Worm (Caenorhabditis elegans) whole organism, L1 larva: Measurements from ENCODE around the gene idpc-2.

ENCODE experiments used
- C04F5.9 ChIP-seq: sonication (generic microtip); optimal IDR thresholded peaks from 2 replicates; lab custom pipeline; 2016; ENCODE audit warnings: missing genetic modification characterization, missing compliant biosample characterization
- C16A3.4 ChIP-seq: fragments of 150-350 bp; optimal IDR thresholded peaks from 2 replicates; lab custom pipeline; 2014; ENCODE audit warnings: missing biosample characterization, missing genetic modification characterization
- C34B4.2 ChIP-seq: sonication (generic microtip); optimal IDR thresholded peaks from 2 replicates; lab custom pipeline; 2017; ENCODE audit warnings: mild to moderate bottlenecking, missing genetic modification characterization, missing compliant biosample characterization
- F16B12.6 ChIP-seq: fragments of 150-350 bp; optimal IDR thresholded peaks from 2 replicates; lab custom pipeline; 2014; ENCODE audit warnings: missing biosample characterization, missing genetic modification characterization
- Y116A8C.19 ChIP-seq: sonication (generic microtip); optimal IDR thresholded peaks from 2 replicates; lab custom pipeline; 2016; ENCODE audit warnings: missing compliant biosample characterization, missing genetic modification characterization, borderline replicate concordance
- alr-1 ChIP-seq: fragments of 200-800 bp; sonication (Bioruptor generic); optimal IDR thresholded peaks from 2 replicates; lab custom pipeline; 2018; ENCODE audit warnings: borderline replicate concordance, mild to moderate bottlenecking, missing genetic modification characterization, missing compliant biosample characterization
- aly-2 ChIP-seq: fragments of 150-350 bp; optimal IDR thresholded peaks from 2 replicates; lab custom pipeline; 2014; ENCODE audit warnings: missing biosample characterization, missing genetic modification characterization
- blmp-1 ChIP-seq: fragments of 150-350 bp; optimal IDR thresholded peaks from 2 replicates; lab custom pipeline; 2014; ENCODE audit warnings: missing biosample characterization, missing genetic modification characterization
- ceh-88 ChIP-seq: fragments of 200-800 bp; sonication (Bioruptor generic); IDR thresholded peaks from 2 replicates; pipeline ENCODE4 v1.3.6; 2022; ENCODE audit warnings: missing genetic modification characterization, missing compliant biosample characterization
- ceh-90 ChIP-seq: sonication (generic microtip); optimal IDR thresholded peaks from 2 replicates; lab custom pipeline; 2016; ENCODE audit warnings: missing genetic modification characterization, missing compliant biosample characterization
- dpl-1 ChIP-seq, 3 experiments: fragments of 150-350 bp in 2 of 3; sonication (generic microtip) in 1 of 3; optimal IDR thresholded peaks; 2 replicates each; lab custom pipeline; 2014 to 2017; ENCODE audit warnings: missing biosample characterization in 3 of 3, missing genetic modification characterization in 3 of 3, missing genetic modification reagents in 3 of 3
- efl-1 ChIP-seq, 4 experiments: fragments of 150-350 bp; optimal IDR thresholded peaks in 3 of 4; peaks in 1 of 4; 1 replicate in 1 of 4; 2 replicates in 3 of 4; lab custom pipeline; 2014; ENCODE audit warnings: missing biosample characterization in 2 of 4, missing genetic modification characterization in 2 of 4, missing genetic modification reagents in 2 of 4
- efl-3 ChIP-seq: fragments of 200-800 bp; sonication (Bioruptor generic); optimal IDR thresholded peaks from 2 replicates; lab custom pipeline; 2018; ENCODE audit warnings: mild to moderate bottlenecking, missing genetic modification characterization, missing compliant biosample characterization
- egl-27 ChIP-seq, 2 experiments: fragments of 150-350 bp in 1 of 2; sonication (generic microtip); optimal IDR thresholded peaks; 3 replicates each; lab custom pipeline; 2017 to 2018; ENCODE audit warnings: missing biosample characterization in 2 of 2, missing genetic modification characterization in 2 of 2, missing genetic modification reagents in 2 of 2
- fkh-10 ChIP-seq: sonication (generic microtip); optimal IDR thresholded peaks from 2 replicates; lab custom pipeline; 2017; ENCODE audit warnings: missing biosample characterization, missing genetic modification reagents, missing genetic modification characterization
- fkh-4 ChIP-seq: sonication (generic microtip); optimal IDR thresholded peaks from 2 replicates; lab custom pipeline; 2016; ENCODE audit warnings: missing compliant biosample characterization, missing genetic modification characterization, borderline replicate concordance
- fos-1 ChIP-seq: fragments of 150-350 bp; optimal IDR thresholded peaks from 2 replicates; lab custom pipeline; 2014; ENCODE audit warnings: missing biosample characterization, missing genetic modification characterization
- grh-1 ChIP-seq: fragments of 200-800 bp; sonication (Bioruptor generic); IDR thresholded peaks from 2 replicates; pipeline ENCODE4 v1.3.6; 2022; ENCODE audit warnings: missing genetic modification reagents, missing genetic modification characterization, missing compliant biosample characterization
- hlh-17 ChIP-seq: fragments of 200-800 bp; sonication (Bioruptor generic); optimal IDR thresholded peaks from 2 replicates; lab custom pipeline; 2018; ENCODE audit warnings: missing genetic modification characterization, mild to moderate bottlenecking, missing compliant biosample characterization, moderate library complexity, borderline replicate concordance
- hlh-4 ChIP-seq: sonication (generic microtip); optimal IDR thresholded peaks from 2 replicates; lab custom pipeline; 2016; ENCODE audit warnings: mild to moderate bottlenecking, missing genetic modification characterization, missing compliant biosample characterization
- irx-1 ChIP-seq: sonication (generic microtip); optimal IDR thresholded peaks from 2 replicates; lab custom pipeline; 2016; ENCODE audit warnings: missing genetic modification characterization, missing compliant biosample characterization
- lin-13 ChIP-seq: fragments of 150-350 bp; optimal IDR thresholded peaks from 2 replicates; lab custom pipeline; 2014; ENCODE audit warnings: missing biosample characterization, missing genetic modification reagents, missing genetic modification characterization
- lin-14 ChIP-seq: fragments of 200-800 bp; sonication (Bioruptor generic); optimal IDR thresholded peaks from 2 replicates; lab custom pipeline; 2018; ENCODE audit warnings: mild to moderate bottlenecking, missing genetic modification characterization, moderate library complexity, missing compliant biosample characterization
- lin-15B ChIP-seq: fragments of 150-350 bp; sonication (generic microtip); optimal IDR thresholded peaks from 3 replicates; lab custom pipeline; 2014; ENCODE audit warnings: missing biosample characterization, missing genetic modification characterization
- lin-35 ChIP-seq, 2 experiments: fragments of 150-350 bp; optimal IDR thresholded peaks; 2 replicates each; lab custom pipeline; 2014; ENCODE audit warnings: missing biosample characterization in 2 of 2, missing genetic modification characterization in 2 of 2, missing genetic modification reagents in 2 of 2
- lir-3 ChIP-seq: sonication (generic microtip); optimal IDR thresholded peaks from 2 replicates; lab custom pipeline; 2016; ENCODE audit warnings: mild to moderate bottlenecking, missing genetic modification characterization, moderate library complexity, missing compliant biosample characterization; ENCODE audit not compliant: poor library complexity
- lsy-2 ChIP-seq, 2 experiments: fragments of 150-350 bp; optimal IDR thresholded peaks; 2 replicates each; lab custom pipeline; 2014; ENCODE audit warnings: missing biosample characterization in 2 of 2, missing genetic modification characterization in 2 of 2
- mef-2 ChIP-seq: fragments of 150-350 bp; optimal IDR thresholded peaks from 2 replicates; lab custom pipeline; 2014; ENCODE audit warnings: missing biosample characterization, missing genetic modification characterization
- mep-1 ChIP-seq: fragments of 150-350 bp; optimal IDR thresholded peaks from 2 replicates; lab custom pipeline; 2014; ENCODE audit warnings: missing biosample characterization, missing genetic modification characterization
- nhr-20 ChIP-seq: sonication (generic microtip); optimal IDR thresholded peaks from 2 replicates; lab custom pipeline; 2016; ENCODE audit warnings: mild to moderate bottlenecking, missing genetic modification characterization, missing compliant biosample characterization
- nhr-28 ChIP-seq: fragments of 150-350 bp; optimal IDR thresholded peaks from 2 replicates; lab custom pipeline; 2014; ENCODE audit warnings: missing biosample characterization, missing genetic modification characterization
- nhr-77 ChIP-seq: fragments of 150-350 bp; optimal IDR thresholded peaks from 2 replicates; lab custom pipeline; 2014; ENCODE audit warnings: missing biosample characterization, missing genetic modification characterization
- nhr-85 ChIP-seq: sonication (generic microtip); peaks from one replicate; lab custom pipeline; 2016; ENCODE audit warnings: missing genetic modification characterization, inconsistent platforms, missing compliant biosample characterization
- pag-3 ChIP-seq: sonication (generic microtip); optimal IDR thresholded peaks from 2 replicates; lab custom pipeline; 2017; ENCODE audit warnings: missing genetic modification characterization, mild to moderate bottlenecking, missing compliant biosample characterization, antibody characterized with exemption, borderline replicate concordance; ENCODE audit not compliant: insufficient read depth
- pax-3 ChIP-seq: fragments of 200-800 bp; sonication (Bioruptor generic); optimal IDR thresholded peaks from 2 replicates; lab custom pipeline; 2018; ENCODE audit warnings: mild to moderate bottlenecking, missing genetic modification characterization, moderate library complexity, missing compliant biosample characterization
- pqm-1 ChIP-seq: sonication (generic microtip); optimal IDR thresholded peaks from 3 replicates; lab custom pipeline; 2017; ENCODE audit warnings: missing biosample characterization, missing genetic modification characterization
- rnt-1 ChIP-seq: sonication (generic microtip); optimal IDR thresholded peaks from 2 replicates; lab custom pipeline; 2016; ENCODE audit warnings: mild to moderate bottlenecking, missing genetic modification characterization, moderate library complexity, missing compliant biosample characterization
- snpc-4 ChIP-seq: fragments of 150-350 bp; optimal IDR thresholded peaks from 2 replicates; lab custom pipeline; 2014; ENCODE audit warnings: missing biosample characterization, missing genetic modification characterization
- snu-23 ChIP-seq: sonication (generic microtip); optimal IDR thresholded peaks from 2 replicates; lab custom pipeline; 2016; ENCODE audit warnings: missing genetic modification characterization, missing compliant biosample characterization
- sptf-1 ChIP-seq: fragments of 150-350 bp; optimal IDR thresholded peaks from 2 replicates; lab custom pipeline; 2014; ENCODE audit warnings: missing biosample characterization, missing genetic modification characterization
- tbx-2 ChIP-seq: sonication (generic microtip); optimal IDR thresholded peaks from 2 replicates; lab custom pipeline; 2016; ENCODE audit warnings: missing genetic modification characterization, missing compliant biosample characterization
- tlp-1 ChIP-seq: fragments of 150-350 bp; optimal IDR thresholded peaks from 2 replicates; lab custom pipeline; 2014; ENCODE audit warnings: missing biosample characterization, missing genetic modification characterization
- unc-130 ChIP-seq: fragments of 150-350 bp; optimal IDR thresholded peaks from 2 replicates; lab custom pipeline; 2017; ENCODE audit warnings: missing biosample characterization, missing genetic modification characterization, inconsistent platforms
- unc-62 ChIP-seq: fragments of 150-350 bp; optimal IDR thresholded peaks from 2 replicates; lab custom pipeline; 2014; ENCODE audit warnings: missing biosample characterization, missing genetic modification reagents, missing genetic modification characterization
- unc-86 ChIP-seq: sonication (generic microtip); optimal IDR thresholded peaks from 2 replicates; lab custom pipeline; 2016; ENCODE audit warnings: missing genetic modification characterization, missing compliant biosample characterization
- unc-98 ChIP-seq: fragments of 200-800 bp; sonication (Bioruptor generic); IDR thresholded peaks from 2 replicates; pipeline ENCODE4 v1.3.6; 2022; ENCODE audit warnings: missing genetic modification characterization, missing compliant biosample characterization
- vab-15 ChIP-seq: sonication (generic microtip); optimal IDR thresholded peaks from 2 replicates; lab custom pipeline; 2017; ENCODE audit warnings: missing genotype, mild to moderate bottlenecking, missing genetic modification characterization, missing compliant biosample characterization
- xbp-1 ChIP-seq: sonication (generic microtip); optimal IDR thresholded peaks from 2 replicates; lab custom pipeline; 2016; ENCODE audit warnings: missing genetic modification characterization, missing compliant biosample characterization
- zip-4 ChIP-seq: fragments of 200-800 bp; sonication (Bioruptor generic); optimal IDR thresholded peaks from 2 replicates; lab custom pipeline; 2018; ENCODE audit warnings: mild to moderate bottlenecking, missing genetic modification characterization, moderate library complexity, missing compliant biosample characterization

The idpc-2 gene

ce11 chrV:8660475-8660874 is 39.4 kb upstream of the idpc-2 start (continued):
- no peak for TF ChIP-seq hlh-4 (tag; lab: Kevin White, UChicago)
- TF ChIP-seq, all 84 proteins: peak for 6

- TF ChIP-seq F16B12.6 (no peak), ceh-90 (no peak), alr-1 (tag; lab: Kevin White, UChicago) (no peak), lsy-2 (tag; optimal IDR thresholded peaks at IDR 0.05; lab: Kevin White, UChicago) (peak in 1 of 2 experiments; percentile 52), irx-1 (tag; lab: Kevin White, UChicago) (no peak), mef-2 (tag; lab: Kevin White, UChicago) (no peak), sptf-1 (tag; lab: Kevin White, UChicago) (no peak), lin-14 (GFP tag; lab: Kevin White, UChicago) (peak; percentile 77), pax-3 (tag; lab: Kevin White, UChicago) (no peak), unc-62 (GFP tag; lab: Kevin White, UChicago) (no peak), zip-4 (GFP tag; lab: Kevin White, UChicago) (no peak), xbp-1 (tag; lab: Kevin White, UChicago) (no peak), rnt-1 (tag; lab: Kevin White, UChicago) (peak; percentile 56), pqm-1 (tag; lab: Kevin White, UChicago) (no peak), tlp-1 (tag; lab: Kevin White, UChicago) (no peak), grh-1 (GFP tag; lab: Robert Waterston, UW) (no peak), hlh-17 (GFP tag; lab: Kevin White, UChicago) (no peak), nhr-28 (tag; lab: Kevin White, UChicago) (no peak), Y116A8C.19 (no peak), aly-2 (tag; lab: Kevin White, UChicago) (no peak), efl-3 (GFP tag; lab: Kevin White, UChicago) (no peak), lin-15B (no peak), snu-23 (GFP tag; lab: Kevin White, UChicago) (peak; percentile 43), dpl-1 (GFP tag; optimal IDR thresholded peaks at IDR 0.05; lab: Kevin White, UChicago) (no peak), pag-3 (peak; percentile 91), fkh-4 (tag; lab: Kevin White, UChicago) (no peak), ceh-88 (GFP tag; lab: Robert Waterston, UW) (no peak), lir-3 (tag; lab: Kevin White, UChicago) (no peak), mep-1 (tag; lab: Kevin White, UChicago) (no peak), fos-1 (tag; lab: Kevin White, UChicago) (no peak), vab-15 (tag; lab: Kevin White, UChicago) (no peak), efl-1 (optimal IDR thresholded peaks at IDR 0.05; lab: Kevin White, UChicago) (no peak), efl-1 (GFP tag; optimal IDR thresholded peaks at IDR 0.05 in 1 of 2; lab: Kevin White, UChicago) (peak in 1 of 2 experiments; percentile 77), nhr-77 (tag; lab: Kevin White, UChicago) (no peak), unc-98 (GFP tag; lab: Robert Waterston, UW) (no peak), nhr-20 (tag; lab: Kevin White, UChicago) (peak; percentile 36), tbx-2 (tag; lab: Kevin White, UChicago) (peak; percentile 8), unc-130 (tag; lab: Kevin White, UChicago) (peak; percentile 15), fkh-10 (GFP tag; lab: Kevin White, UChicago) (no peak), nhr-85 (tag; lab: Kevin White, UChicago) (no peak), C04F5.9 (tag; lab: Kevin White, UChicago) (no peak), lin-13 (GFP tag; lab: Kevin White, UChicago) (no peak), snpc-4 (no peak), blmp-1 (tag; lab: Kevin White, UChicago) (peak; percentile 56), lin-35 (GFP tag; optimal IDR thresholded peaks at IDR 0.05; lab: Kevin White, UChicago) (no peak), egl-27 (tag; optimal IDR thresholded peaks at IDR 0.05; lab: Kevin White, UChicago) (no peak), C16A3.4 (tag; lab: Kevin White, UChicago) (peak; percentile 2), unc-86 (tag; lab: Kevin White, UChicago) (no peak), C34B4.2 (no peak)
These were observed 37.7 kb upstream of the idpc-2 start for ce11 chrV:8658577-8659362.
